Worm (Caenorhabditis elegans): ENCODE results near the gene C03A7.2.

C03A7.2 gene

ce11 chrV:5150880-5151279 lies 30.8 kb upstream of the C03A7.2 start, which contains the start of gene srh-130:
Gene srh-130, plus strand, starts transcription at chrV:5151180.
- TF ChIP-seq lim-7 (GFP tag; IDR thresholded peaks at IDR 0.05) (no peak), nhr-77 (tag; optimal IDR thresholded peaks at IDR 0.05) (no peak), dmd-8 (GFP tag; IDR thresholded peaks at IDR 0.05) (no peak), daf-8 (GFP tag; IDR thresholded peaks at IDR 0.05) (no peak), skn-1 (tag; optimal IDR thresholded peaks at IDR 0.05) (no peak), zfp-2 (tag; optimal IDR thresholded peaks at IDR 0.05) (no peak), unc-62 (GFP tag; optimal IDR thresholded peaks at IDR 0.05 in 1 of 2) (peak in 1 of 2 experiments; percentile 0), unc-62 (tag; optimal IDR thresholded peaks at IDR 0.05) (no peak), pqm-1 (tag; optimal IDR thresholded peaks at IDR 0.05) (no peak)

- TF ChIP-seq gei-8 (GFP tag; optimal IDR thresholded peaks at IDR 0.05): no peak
- TF ChIP-seq unc-62 (GFP tag; optimal IDR thresholded peaks at IDR 0.05 in 1 of 2): no peak
- no peak for TF ChIP-seq unc-62 (tag; optimal IDR thresholded peaks at IDR 0.05)
- no peak for TF ChIP-seq aha-1 (tag)
- TF ChIP-seq daf-12 (tag; optimal IDR thresholded peaks at IDR 0.05): no peak
- TF ChIP-seq ama-1 (optimal IDR thresholded peaks at IDR 0.05): no peak
- TF ChIP-seq lin-39 (tag; optimal IDR thresholded peaks at IDR 0.05): no peak
- no peak for TF ChIP-seq ceh-20 (GFP tag; IDR thresholded peaks at IDR 0.05)
- TF ChIP-seq F49E8.2 (tag; optimal IDR thresholded peaks at IDR 0.05; ENCODE audit: borderline replicate concordance): no peak
- no peak for TF ChIP-seq mxl-2 (GFP tag; conservative IDR thresholded peaks at IDR 0.05)
- TF ChIP-seq ZK546.5 (tag; optimal IDR thresholded peaks at IDR 0.05): no peak
- no peak for TF ChIP-seq Y5F2A.4 (GFP tag; optimal IDR thresholded peaks at IDR 0.05)
- no peak for TF ChIP-seq Y105C5A.15 (GFP tag; IDR thresholded peaks at IDR 0.05)
- no peak for TF ChIP-seq D1046.2 (GFP tag; IDR thresholded peaks at IDR 0.05)
- TF ChIP-seq lsy-2 (tag; optimal IDR thresholded peaks at IDR 0.05): no peak
- TF ChIP-seq madf-9 (GFP tag; conservative IDR thresholded peaks at IDR 0.05): no peak
- no peak for TF ChIP-seq set-16 (GFP tag; IDR thresholded peaks at IDR 0.05)
- TF ChIP-seq unc-39 (tag; optimal IDR thresholded peaks at IDR 0.05): no peak
- TF ChIP-seq pha-4 (GFP tag; IDR thresholded peaks at IDR 0.05): no peak
- TF ChIP-seq pha-4 (tag; optimal IDR thresholded peaks at IDR 0.05): no peak
- no peak for TF ChIP-seq F44E2.7 (GFP tag; IDR thresholded peaks at IDR 0.05)
- TF ChIP-seq skn-1 (tag; optimal IDR thresholded peaks at IDR 0.05): no peak
Measured at ce11 chrV:5155516-5155915, 26.2 kb upstream of the C03A7.2 start, which contains the start of gene srx-38. Gene srx-38, minus strand, starts transcription at chrV:5155616.

- no peak for TF ChIP-seq zfp-3 (GFP tag; conservative IDR thresholded peaks at IDR 0.05)
Measured at ce11 chrV:5157660-5158059, 24.1 kb upstream of the C03A7.2 start, which contains the start of gene srx-39. Gene srx-39, minus strand, starts transcription at chrV:5157760.

DNA sequence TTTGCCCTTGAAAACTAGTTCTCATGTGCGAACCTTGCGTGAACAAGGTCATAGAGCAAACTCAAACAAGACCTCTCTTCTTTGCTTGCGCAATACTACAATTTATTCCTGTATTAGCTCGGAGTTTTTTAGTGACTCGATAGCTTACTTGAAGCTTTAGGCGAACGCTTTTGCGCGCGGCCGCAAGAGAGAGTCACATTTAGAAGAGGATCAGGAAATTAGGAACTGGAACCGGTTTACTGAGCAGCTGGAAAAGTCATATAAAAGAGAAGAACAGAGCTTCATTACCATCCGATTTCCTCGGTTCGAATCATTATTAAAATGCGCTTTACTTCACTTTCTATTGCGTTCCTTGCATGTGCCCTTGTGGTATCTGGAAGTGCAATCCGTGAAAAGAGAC lies 23.4 kb upstream of the C03A7.2 start, which contains the start of gene abu-15:
Gene abu-15 (plus strand): TSS at position 301 of the 400 bp plus-strand sequence.
- no peak for TF ChIP-seq zag-1 (tag; optimal IDR thresholded peaks at IDR 0.05)
- TF ChIP-seq lim-7 (GFP tag; IDR thresholded peaks at IDR 0.05): 0 out of 2 replicates have a peak, but pooled peaks have one; percentile 8
- TF ChIP-seq daf-8 (GFP tag; IDR thresholded peaks at IDR 0.05): no peak

ce11 chrV:5161792-5162191 lies 19.9 kb upstream of the C03A7.2 start, which contains the start of gene abu-6:
Gene abu-6, minus strand, starts transcription at chrV:5161892.
- no peak for TF ChIP-seq ZK546.5 (tag; optimal IDR thresholded peaks at IDR 0.05)
- TF ChIP-seq ces-1 (GFP tag; optimal IDR thresholded peaks at IDR 0.05): no peak
- no peak for TF ChIP-seq lir-3 (tag; optimal IDR thresholded peaks at IDR 0.05)
- no peak for TF ChIP-seq lin-15B (tag; optimal IDR thresholded peaks at IDR 0.05)
- no peak for TF ChIP-seq hmg-1.1 (GFP tag; IDR thresholded peaks at IDR 0.05)
- no peak for TF ChIP-seq nhr-77 (tag; optimal IDR thresholded peaks at IDR 0.05)
- no peak for TF ChIP-seq nhr-41 (GFP tag; IDR thresholded peaks at IDR 0.05)
- no peak for TF ChIP-seq ZK337.2 (GFP tag; IDR thresholded peaks at IDR 0.05)
- no peak for TF ChIP-seq daf-19 (GFP tag; conservative IDR thresholded peaks at IDR 0.05)
- no peak for TF ChIP-seq F44E2.7 (GFP tag; IDR thresholded peaks at IDR 0.05)
- no peak for TF ChIP-seq ceh-32 (tag; optimal IDR thresholded peaks at IDR 0.05; ENCODE audit: poor library complexity)
- no peak for TF ChIP-seq fos-1 (tag; optimal IDR thresholded peaks at IDR 0.05)
- TF ChIP-seq lin-39 (tag; optimal IDR thresholded peaks at IDR 0.05): no peak
- no peak for TF ChIP-seq mdt-29 (GFP tag; IDR thresholded peaks at IDR 0.05)
- no peak for TF ChIP-seq unc-39 (tag; optimal IDR thresholded peaks at IDR 0.05)
- TF ChIP-seq nhr-6 (tag; optimal IDR thresholded peaks at IDR 0.05): no peak
- no peak for TF ChIP-seq Y105C5A.15 (GFP tag; IDR thresholded peaks at IDR 0.05)
- no peak for TF ChIP-seq nhr-48 (tag; optimal IDR thresholded peaks at IDR 0.05)
- TF ChIP-seq ceh-28 (tag; optimal IDR thresholded peaks at IDR 0.05): no peak

Measured in whole organism, L4 larva.